Fruit fly (Drosophila melanogaster) S2 (cell line): ENCODE measurements around the gene CG14362.

ENCODE experiments used
- CG8478 ChIP-seq: fragments of >200 bp; optimal IDR thresholded peaks from 2 replicates; lab custom pipeline; 2018
- CTCF ChIP-seq, 2 experiments: fragments of >200 bp; optimal IDR thresholded peaks; 2 replicates each; lab custom pipeline; 2018

DNA sequence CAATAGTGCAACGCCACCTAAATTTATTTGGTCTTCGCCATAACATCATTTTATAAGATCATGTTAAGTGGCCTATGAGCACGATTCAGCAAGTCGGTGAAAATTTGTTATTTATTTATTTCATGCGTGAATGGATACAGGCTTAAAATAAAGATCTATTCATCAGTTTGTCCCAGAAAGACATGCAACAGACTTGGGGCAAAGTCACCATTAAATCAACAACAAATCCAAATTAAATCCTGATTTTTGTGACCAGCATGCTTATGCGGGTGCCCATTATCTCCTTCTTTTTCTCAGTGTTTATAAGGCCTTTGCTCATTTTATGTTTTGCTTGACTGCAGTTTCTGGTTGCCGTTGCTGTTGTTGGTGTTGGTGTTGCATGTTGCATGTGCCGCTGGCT lies 47.3 kb downstream of the CG14362 start:
- no peak for TF ChIP-seq CTCF (optimal IDR thresholded peaks at IDR 0.05; lab: Kevin White, UChicago)
- TF ChIP-seq CG8478 (lab: Kevin White, UChicago): no peak
